Fruit fly (Drosophila melanogaster) whole organism, embryonic: Measurements from ENCODE around the gene sro.

Experiments used
- ATbp ChIP-seq: fragments of 200-800 bp; sonication (Bioruptor generic); optimal IDR thresholded peaks from 2 replicates; lab custom pipeline; 2017; ENCODE audit warnings: missing biosample characterization, mild to moderate bottlenecking, missing genetic modification characterization, missing genetic modification reagents
- Awh ChIP-seq: fragments of 200-800 bp; sonication (Bioruptor generic); IDR thresholded peaks from 2 replicates; pipeline ENCODE4, ENCODE4 v1.3.6; 2022; ENCODE audit warnings: missing biosample characterization, missing genetic modification characterization
- CG10147 ChIP-seq: fragments of 200-800 bp; sonication (Bioruptor generic); optimal IDR thresholded peaks from 2 replicates; lab custom pipeline; 2019; ENCODE audit warnings: missing biosample characterization, mild to moderate bottlenecking, missing genetic modification characterization, moderate library complexity
- CG10209 ChIP-seq: fragments of 200-800 bp; sonication (Bioruptor generic); optimal IDR thresholded peaks from 3 replicates; lab custom pipeline; 2017; ENCODE audit warnings: missing biosample characterization, mild to moderate bottlenecking, missing genetic modification characterization, missing genetic modification reagents
- CG11398 ChIP-seq: fragments of 200-800 bp; sonication (Bioruptor generic); optimal IDR thresholded peaks from 2 replicates; lab custom pipeline; 2016; ENCODE audit warnings: missing biosample characterization, missing genetic modification characterization
- CG11696 ChIP-seq: fragments of 200-800 bp; sonication (Bioruptor generic); IDR thresholded peaks from 2 replicates; pipeline ENCODE4 v1.3.6; 2022; ENCODE audit warnings: missing biosample characterization, missing genetic modification characterization
- CG12236 ChIP-seq: fragments of 200-800 bp; sonication (Bioruptor generic); optimal IDR thresholded peaks from 2 replicates; lab custom pipeline; 2016; ENCODE audit warnings: missing biosample characterization, missing genetic modification characterization
- CG13296 ChIP-seq: fragments of 200-800 bp; sonication (Bioruptor generic); optimal IDR thresholded peaks from 3 replicates; lab custom pipeline; 2018; ENCODE audit warnings: missing biosample characterization, mild to moderate bottlenecking, missing genetic modification characterization
- CG14014 ChIP-seq: fragments of 200-800 bp; sonication (Bioruptor generic); IDR thresholded peaks from 2 replicates; pipeline ENCODE4 v1.3.6; 2022; ENCODE audit warnings: missing biosample characterization, missing genetic modification characterization
- CG14441 ChIP-seq: fragments of 200-800 bp; sonication (Bioruptor generic); IDR thresholded peaks from 2 replicates; pipeline ENCODE4 v1.3.6; 2022; ENCODE audit warnings: missing biosample characterization, missing genetic modification characterization
- CG14667 ChIP-seq: fragments of 200-800 bp; sonication (Bioruptor generic); IDR thresholded peaks from 2 replicates; pipeline ENCODE4 v1.3.6; 2022; ENCODE audit warnings: missing biosample characterization, missing genetic modification characterization
- CG15269 ChIP-seq: fragments of 200-800 bp; sonication (Bioruptor generic); optimal IDR thresholded peaks from 2 replicates; lab custom pipeline; 2018; ENCODE audit warnings: missing biosample characterization, mild to moderate bottlenecking, missing genetic modification characterization, moderate library complexity
- CG17328 ChIP-seq: fragments of 200-800 bp; sonication (Bioruptor generic); IDR thresholded peaks from 2 replicates; pipeline ENCODE4 v1.3.6; 2022; ENCODE audit warnings: missing biosample characterization, missing genetic modification characterization
- CG18476 ChIP-seq: fragments of 200-800 bp; sonication (Bioruptor generic); optimal IDR thresholded peaks from 2 replicates; lab custom pipeline; 2016; ENCODE audit warnings: missing biosample characterization, mild to moderate bottlenecking, missing genetic modification characterization
- CG4707 ChIP-seq: fragments of 200-800 bp; sonication (Bioruptor generic); optimal IDR thresholded peaks from 2 replicates; lab custom pipeline; 2018; ENCODE audit warnings: missing biosample characterization, mild to moderate bottlenecking, missing genetic modification characterization, moderate library complexity
- CG6683 ChIP-seq: fragments of 200-800 bp; sonication (Bioruptor generic); optimal IDR thresholded peaks from 2 replicates; lab custom pipeline; 2017; ENCODE audit warnings: missing biosample characterization, mild to moderate bottlenecking, missing genetic modification characterization, missing genetic modification reagents
- CG7271 ChIP-seq: fragments of 200-800 bp; sonication (Bioruptor generic); optimal IDR thresholded peaks from 2 replicates; lab custom pipeline; 2018; ENCODE audit warnings: missing biosample characterization, mild to moderate bottlenecking, missing genetic modification characterization, moderate library complexity
- CG7963 ChIP-seq: fragments of 200-800 bp; sonication (Bioruptor generic); IDR thresholded peaks from 3 replicates; pipeline ENCODE4 v1.3.6; 2022; ENCODE audit warnings: missing biosample characterization, missing genetic modification characterization; ENCODE audit not compliant: partially characterized antibody
- CG7987 ChIP-seq: fragments of 200-800 bp; sonication (Bioruptor generic); optimal IDR thresholded peaks from 2 replicates; lab custom pipeline; 2018; ENCODE audit warnings: missing biosample characterization, mild to moderate bottlenecking, missing genetic modification characterization, moderate library complexity
- CG8290 ChIP-seq, 3 experiments: fragments of 200-800 bp; sonication (Bioruptor generic); optimal IDR thresholded peaks; 2 replicates each; lab custom pipeline; 2016 to 2019; ENCODE audit warnings: missing biosample characterization in 3 of 3, missing genetic modification characterization in 3 of 3, mild to moderate bottlenecking in 2 of 3, moderate library complexity in 1 of 3
- CG9727 ChIP-seq: fragments of 200-800 bp; sonication (Bioruptor generic); optimal IDR thresholded peaks from 3 replicates; lab custom pipeline; 2017; ENCODE audit warnings: missing biosample characterization, mild to moderate bottlenecking, missing genetic modification characterization
- CG9932 ChIP-seq: fragments of 200-800 bp; sonication (Bioruptor generic); IDR thresholded peaks from 2 replicates; pipeline ENCODE4 v1.3.6; 2022; ENCODE audit warnings: missing biosample characterization, missing genetic modification characterization
- GATAe ChIP-seq: fragments of 200-800 bp; sonication (Bioruptor generic); conservative IDR thresholded peaks from 2 replicates; pipeline ENCODE4 v1.3.6; 2022; ENCODE audit warnings: missing biosample characterization, missing genetic modification characterization
- H15 ChIP-seq: fragments of 200-800 bp; sonication (Bioruptor generic); IDR thresholded peaks from 3 replicates; pipeline ENCODE4 v1.3.6; 2022; ENCODE audit warnings: missing biosample characterization, missing genetic modification characterization
- Hr78 ChIP-seq, 2 experiments: fragments of 200-800 bp in 1 of 2; fragments of >200 bp in 1 of 2; sonication (Bioruptor generic) in 1 of 2; optimal IDR thresholded peaks; 2 replicates each; lab custom pipeline; 2017 to 2019; ENCODE audit warnings: missing biosample characterization in 2 of 2, missing genetic modification characterization in 2 of 2, mild to moderate bottlenecking in 1 of 2, moderate library complexity in 1 of 2
- Med ChIP-seq: fragments of 200-800 bp; sonication (Bioruptor generic); peaks from one replicate; lab custom pipeline; 2016; ENCODE audit warnings: missing biosample characterization, missing genetic modification characterization, mild to moderate bottlenecking, inconsistent platforms, moderate library complexity
- Pdp1 ChIP-seq, 2 experiments: fragments of 200-800 bp; sonication (Bioruptor generic); optimal IDR thresholded peaks; 3 replicates each; lab custom pipeline; 2016; ENCODE audit warnings: missing biosample characterization in 2 of 2, missing genetic modification characterization in 2 of 2, mild to moderate bottlenecking in 1 of 2, moderate library complexity in 1 of 2
- Sox102F ChIP-seq: fragments of 200-800 bp; sonication (Bioruptor generic); optimal IDR thresholded peaks from 2 replicates; lab custom pipeline; 2018; ENCODE audit warnings: missing biosample characterization, mild to moderate bottlenecking, missing genetic modification characterization, moderate library complexity
- Xbp1 ChIP-seq: fragments of 200-800 bp; sonication (Bioruptor generic); optimal IDR thresholded peaks from 3 replicates; lab custom pipeline; 2016; ENCODE audit warnings: missing biosample characterization, mild to moderate bottlenecking, missing genetic modification characterization
- ap ChIP-seq: fragments of 200-800 bp; sonication (Bioruptor generic); IDR thresholded peaks from 2 replicates; pipeline ENCODE4 v1.3.6; 2022; ENCODE audit warnings: missing biosample characterization, missing genetic modification characterization
- br ChIP-seq: fragments of >200 bp; optimal IDR thresholded peaks from 2 replicates; lab custom pipeline; 2017
- cg ChIP-seq: fragments of 200-800 bp; sonication (Bioruptor generic); optimal IDR thresholded peaks from 3 replicates; lab custom pipeline; 2019; ENCODE audit warnings: missing biosample characterization, mild to moderate bottlenecking, missing genetic modification characterization, moderate library complexity
- crc ChIP-seq: fragments of 200-800 bp; sonication (Bioruptor generic); optimal IDR thresholded peaks from 2 replicates; lab custom pipeline; 2016; ENCODE audit warnings: missing biosample characterization, missing genetic modification characterization
- ewg ChIP-seq: fragments of 200-800 bp; sonication (Bioruptor generic); optimal IDR thresholded peaks from 3 replicates; lab custom pipeline; 2017; ENCODE audit warnings: mild to moderate bottlenecking, missing biosample characterization, missing genetic modification reagents, missing genetic modification characterization
- fd96Cb ChIP-seq: fragments of 200-800 bp; sonication (Bioruptor generic); optimal IDR thresholded peaks from 2 replicates; lab custom pipeline; 2018; ENCODE audit warnings: missing biosample characterization, mild to moderate bottlenecking, missing genetic modification characterization, moderate library complexity
- ind ChIP-seq: fragments of 200-800 bp; sonication (Bioruptor generic); optimal IDR thresholded peaks from 3 replicates; lab custom pipeline; 2016; ENCODE audit warnings: missing biosample characterization, missing genetic modification characterization
- jing ChIP-seq: fragments of 200-800 bp; sonication (Bioruptor generic); optimal IDR thresholded peaks from 2 replicates; lab custom pipeline; 2018; ENCODE audit warnings: missing biosample characterization, mild to moderate bottlenecking, missing genetic modification characterization
- kah ChIP-seq: fragments of 200-800 bp; sonication (Bioruptor generic); optimal IDR thresholded peaks from 2 replicates; lab custom pipeline; 2018; ENCODE audit warnings: missing biosample characterization, mild to moderate bottlenecking, missing genetic modification characterization
- mirr ChIP-seq: fragments of 200-800 bp; sonication (Bioruptor generic); optimal IDR thresholded peaks from 3 replicates; lab custom pipeline; 2018; ENCODE audit warnings: missing biosample characterization, mild to moderate bottlenecking, missing genetic modification characterization
- otp ChIP-seq: fragments of 200-800 bp; sonication (Bioruptor generic); IDR thresholded peaks from 3 replicates; pipeline ENCODE4, ENCODE4 v1.3.6; 2022; ENCODE audit warnings: missing biosample characterization, missing genetic modification characterization
- prd ChIP-seq, 3 experiments: fragments of >200 bp in 2 of 3; fragments of 200-800 bp in 1 of 3; sonication (Bioruptor generic) in 1 of 3; optimal IDR thresholded peaks in 2 of 3; IDR thresholded peaks in 1 of 3; 2 replicates in 2 of 3; 3 replicates in 1 of 3; pipeline versions ENCODE4 v1.3.6 to Lab custom; 2017 to 2022; ENCODE audit warnings: missing biosample characterization in 1 of 3, missing genetic modification characterization in 1 of 3
- psq ChIP-seq: fragments of 200-800 bp; sonication (Bioruptor generic); optimal IDR thresholded peaks from 2 replicates; lab custom pipeline; 2017; ENCODE audit warnings: missing biosample characterization, missing genetic modification characterization
- sd ChIP-seq: fragments of 200-800 bp; sonication (Bioruptor generic); optimal IDR thresholded peaks from 3 replicates; lab custom pipeline; 2018; ENCODE audit warnings: missing biosample characterization, mild to moderate bottlenecking, missing genetic modification characterization, moderate library complexity
- sob ChIP-seq: fragments of 200-800 bp; sonication (Bioruptor generic); IDR thresholded peaks from 2 replicates; pipeline ENCODE4 v1.3.6; 2022; ENCODE audit warnings: missing biosample characterization, missing genetic modification characterization
- sr ChIP-seq: fragments of 200-800 bp; sonication (Bioruptor generic); IDR thresholded peaks from 3 replicates; pipeline ENCODE4 v1.3.6; 2022; ENCODE audit warnings: missing biosample characterization, missing genetic modification characterization
- sug ChIP-seq: fragments of 200-800 bp; optimal IDR thresholded peaks from 2 replicates; lab custom pipeline; 2019; ENCODE audit warnings: missing biosample characterization, mild to moderate bottlenecking, missing genetic modification characterization, moderate library complexity
- tgo ChIP-seq: fragments of 200-800 bp; sonication (Bioruptor generic); IDR thresholded peaks from 3 replicates; pipeline ENCODE4 v1.3.6; 2022; ENCODE audit warnings: missing biosample characterization, missing genetic modification characterization
- trh ChIP-seq: fragments of 200-800 bp; sonication (Bioruptor generic); optimal IDR thresholded peaks from 2 replicates; lab custom pipeline; 2016; ENCODE audit warnings: missing biosample characterization, missing genetic modification characterization
- vvl ChIP-seq: fragments of 200-800 bp; sonication (Bioruptor generic); IDR thresholded peaks from 2 replicates; pipeline ENCODE4 v1.3.6; 2022; ENCODE audit warnings: missing biosample characterization, missing genetic modification characterization

The sro gene

dm6 chr3R:29787891-29788549 lies 6.4 kb upstream of the sro start:
- TF ChIP-seq sug (tag; lab: Kevin White, UChicago) (peak; percentile 77), CG7987 (GFP tag; lab: Kevin White, UChicago) (no peak), Xbp1 (GFP tag; lab: Kevin White, UChicago) (no peak), tgo (GFP tag; lab: Robert Waterston, UW) (no peak), ATbp (GFP tag; lab: Kevin White, UChicago) (peak; percentile 29), CG15269 (tag; lab: Kevin White, UChicago) (peak; percentile 11), ewg (GFP tag; lab: Kevin White, UChicago) (no peak), CG8290 (GFP tag; optimal IDR thresholded peaks at IDR 0.05; lab: Kevin White, UChicago) (no peak), CG8290 (tag; optimal IDR thresholded peaks at IDR 0.05; lab: Kevin White, UChicago) (no peak), cg (peak; percentile 33), psq (GFP tag; lab: Kevin White, UChicago) (no peak), crc (GFP tag; lab: Kevin White, UChicago) (no peak), Awh (GFP tag; lab: Robert Waterston, UW) (peak; percentile 73; the same call in 1 of the 2 replicates), CG18476 (GFP tag; lab: Kevin White, UChicago) (no peak), vvl (peak; percentile 8; the same call in 1 of the 2 replicates), mirr (GFP tag; lab: Kevin White, UChicago) (peak; percentile 25), CG14441 (GFP tag; lab: Robert Waterston, UW) (no peak), kah (GFP tag; lab: Kevin White, UChicago) (peak; percentile 12), prd (optimal IDR thresholded peaks at IDR 0.05; lab: Kevin White, UChicago) (no peak), prd (GFP tag; IDR thresholded peaks at IDR 0.05; lab: Robert Waterston, UW) (no peak), CG9932 (GFP tag; lab: Robert Waterston, UW) (peak; percentile 35; the same call in 1 of the 2 replicates), CG11398 (GFP tag; lab: Kevin White, UChicago) (no peak), br (no peak), sd (tag; lab: Kevin White, UChicago) (peak; percentile 16), Sox102F (GFP tag; lab: Kevin White, UChicago) (peak; percentile 18), Med (GFP tag; lab: Kevin White, UChicago) (peak; percentile 55), trh (GFP tag; lab: Kevin White, UChicago) (no peak), sob (GFP tag; lab: Robert Waterston, UW) (0 out of 2 replicates have a peak, but pooled peaks have one; percentile 10), ap (GFP tag; lab: Robert Waterston, UW) (no peak), otp (0 out of 3 replicates have a peak, but pooled peaks have one; percentile 16)

- no peak for TF ChIP-seq H15 (GFP tag; lab: Robert Waterston, UW)
- no peak for TF ChIP-seq CG13296
- no peak for TF ChIP-seq CG14667 (GFP tag; lab: Robert Waterston, UW)
- TF ChIP-seq CG11696 (GFP tag; lab: Robert Waterston, UW) = 0 out of 2 replicates have a peak, but pooled peaks have one; percentile 25
- no peak for TF ChIP-seq CG14014 (GFP tag; lab: Robert Waterston, UW)
- TF ChIP-seq CG12236 (GFP tag; lab: Kevin White, UChicago) = no peak
- TF ChIP-seq CG6683 (GFP tag; lab: Kevin White, UChicago) = no peak
- TF ChIP-seq CG10147 (GFP tag; lab: Kevin White, UChicago) = no peak
- TF ChIP-seq trh (GFP tag; lab: Kevin White, UChicago) = no peak
- TF ChIP-seq Pdp1 (GFP tag; optimal IDR thresholded peaks at IDR 0.05; lab: Kevin White, UChicago) = peak in 1 of 2 experiments; percentile 49
- no peak for TF ChIP-seq jing (GFP tag; lab: Kevin White, UChicago)
- no peak for TF ChIP-seq GATAe (GFP tag; lab: Robert Waterston, UW)
- TF ChIP-seq ind (GFP tag; lab: Kevin White, UChicago) = no peak
- no peak for TF ChIP-seq CG17328
- no peak for TF ChIP-seq CG7963 (GFP tag; lab: Robert Waterston, UW)
- TF ChIP-seq CG9727 (GFP tag; lab: Kevin White, UChicago) = no peak
- no peak for TF ChIP-seq fd96Cb (tag; lab: Kevin White, UChicago)
- no peak for TF ChIP-seq Hr78 (GFP tag; optimal IDR thresholded peaks at IDR 0.05; lab: Kevin White, UChicago)
- no peak for TF ChIP-seq CG4707 (GFP tag; lab: Kevin White, UChicago)
- no peak for TF ChIP-seq CG7271 (tag; lab: Kevin White, UChicago)
- TF ChIP-seq sr (GFP tag; lab: Robert Waterston, UW) = peak; percentile 90
- TF ChIP-seq CG10209 (GFP tag; lab: Kevin White, UChicago) = no peak
Observed at dm6 chr3R:29790183-29790582, 4.2 kb upstream of the sro start.
